Fruit fly (Drosophila melanogaster): ENCODE results near the gene Vha16-3.

dm6 chr3L:11428390-11428789 lies 44.7 kb upstream of the Vha16-3 start:
- TF ChIP-seq Myc (optimal IDR thresholded peaks at IDR 0.05) = no peak
- no peak for TF ChIP-seq psq (optimal IDR thresholded peaks at IDR 0.05)
- TF ChIP-seq h (optimal IDR thresholded peaks at IDR 0.05) = no peak
- TF ChIP-seq Sin3A (optimal IDR thresholded peaks at IDR 0.05) = no peak
- TF ChIP-seq ttk (optimal IDR thresholded peaks at IDR 0.05) = no peak
- TF ChIP-seq insv (optimal IDR thresholded peaks at IDR 0.05) = no peak

Data from Kc167 (cell line).